Fruit fly (Drosophila melanogaster) Kc167 (cell line): Measurements from ENCODE around the gene Fuca.

Experiments used
- Myc ChIP-seq: fragments of >200 bp; optimal IDR thresholded peaks from 2 replicates; lab custom pipeline; 2017; ENCODE audit warnings: missing external identifiers
- Sin3A ChIP-seq: fragments of >200 bp; optimal IDR thresholded peaks from 2 replicates; lab custom pipeline; 2018; ENCODE audit warnings: missing external identifiers
- h ChIP-seq: fragments of >200 bp; optimal IDR thresholded peaks from 3 replicates; lab custom pipeline; 2018; ENCODE audit warnings: missing external identifiers
- insv ChIP-seq: fragments of >200 bp; optimal IDR thresholded peaks from 3 replicates; lab custom pipeline; 2018; ENCODE audit warnings: missing external identifiers
- psq ChIP-seq: fragments of >200 bp; optimal IDR thresholded peaks from 2 replicates; lab custom pipeline; 2017; ENCODE audit warnings: missing external identifiers
- ttk ChIP-seq: sonication (Bioruptor generic); optimal IDR thresholded peaks from 2 replicates; lab custom pipeline; 2017; ENCODE audit warnings: missing external identifiers

Gene Fuca

DNA sequence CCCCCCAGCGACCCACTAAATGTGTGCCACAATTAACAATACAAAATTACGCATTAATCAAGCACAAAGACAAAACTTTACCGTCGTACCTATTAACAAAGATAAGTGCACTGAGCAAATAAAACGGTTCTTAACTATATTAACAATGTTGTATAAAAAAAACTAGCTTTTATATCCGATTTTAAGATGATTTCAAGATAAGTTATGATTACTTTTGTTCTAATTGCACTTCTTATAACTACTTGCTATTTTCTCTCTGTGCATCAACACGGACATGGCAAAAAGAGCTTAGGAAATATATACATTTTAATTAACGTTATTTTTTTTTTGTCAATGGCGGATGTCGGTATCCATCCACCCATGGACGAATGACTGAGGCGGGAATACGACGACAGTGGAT, 13.6 kb upstream of the Fuca start:
- TF ChIP-seq Myc (lab: Kevin White, UChicago) (no peak), h (lab: Kevin White, UChicago) (no peak), insv (lab: Kevin White, UChicago) (no peak), ttk (lab: Kevin White, UChicago) (no peak), psq (lab: Kevin White, UChicago) (no peak), Sin3A (lab: Kevin White, UChicago) (no peak)

DNA sequence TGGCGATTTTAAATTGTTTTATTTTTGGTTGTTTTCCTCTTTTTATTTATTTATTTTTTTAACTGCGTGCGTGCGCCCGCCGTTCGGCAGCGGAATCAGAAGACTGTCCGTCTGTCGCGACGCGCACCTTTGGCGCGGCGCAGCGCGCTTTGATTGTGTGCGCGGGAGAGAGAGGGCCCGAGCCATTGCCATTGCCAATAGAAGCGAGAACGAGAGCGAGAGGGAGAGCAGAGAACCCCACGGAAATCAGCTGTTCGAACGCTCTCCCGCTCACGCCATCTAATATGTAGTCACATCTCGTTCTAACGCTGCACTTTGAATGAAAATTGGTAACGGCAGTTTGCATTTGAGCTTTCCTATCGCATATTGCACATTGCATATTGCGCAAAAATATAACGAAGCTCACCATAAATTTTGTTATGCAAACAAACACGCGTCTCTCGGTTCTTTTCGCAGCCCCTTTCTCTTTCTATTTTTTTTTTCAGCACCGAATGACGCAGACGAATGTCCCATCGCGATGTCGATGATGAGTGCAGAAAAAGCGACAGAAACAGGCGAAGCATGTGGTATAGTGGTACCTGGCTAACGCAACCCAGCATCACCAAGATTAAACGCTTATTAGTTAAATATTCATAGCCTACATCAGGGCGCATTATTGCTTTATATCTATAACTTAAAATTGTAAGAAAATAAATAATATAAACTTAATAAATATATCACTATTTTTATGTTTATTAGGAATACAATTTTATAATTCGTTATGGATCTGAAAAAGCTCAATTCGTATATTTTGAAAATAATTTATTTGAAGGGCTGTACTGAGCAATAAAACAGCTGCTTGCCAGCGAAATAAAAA, 12.1 kb upstream of the Fuca start:
- TF ChIP-seq Sin3A (lab: Kevin White, UChicago) (no peak), h (lab: Kevin White, UChicago) (no peak), insv (lab: Kevin White, UChicago) (no peak)

DNA sequence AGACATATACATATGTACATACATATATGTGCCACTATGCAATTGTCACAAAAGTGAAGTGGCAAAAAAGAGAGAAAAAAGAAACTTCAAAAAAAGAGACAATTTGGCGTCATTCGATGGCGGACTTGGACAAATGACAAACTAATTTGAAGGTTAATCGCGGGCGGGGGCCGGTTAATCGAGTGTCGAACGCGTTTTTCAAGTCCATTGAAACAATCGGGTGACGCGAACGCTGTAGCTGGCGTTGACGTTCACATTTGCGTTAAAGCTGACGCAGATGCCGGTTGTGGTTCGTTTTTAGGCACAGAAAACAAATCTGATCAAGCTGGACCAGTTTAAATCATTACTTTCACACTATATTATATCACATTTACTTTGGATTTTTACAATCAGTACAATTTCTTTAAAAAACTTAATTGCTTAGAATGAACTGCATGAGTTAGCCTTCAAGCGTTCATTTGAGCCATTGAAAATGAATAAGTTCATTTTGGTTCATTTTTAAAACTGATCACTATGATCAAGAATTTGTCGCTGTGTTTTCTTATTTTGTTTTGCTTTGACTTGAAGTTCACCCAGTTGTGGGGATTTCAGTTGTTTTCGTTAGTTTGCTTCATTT, 11.3 kb upstream of the Fuca start:
- TF ChIP-seq h (lab: Kevin White, UChicago) (no peak), psq (lab: Kevin White, UChicago) (no peak), Sin3A (lab: Kevin White, UChicago) (no peak), Myc (lab: Kevin White, UChicago) (no peak), ttk (lab: Kevin White, UChicago) (no peak), insv (lab: Kevin White, UChicago) (no peak)

DNA sequence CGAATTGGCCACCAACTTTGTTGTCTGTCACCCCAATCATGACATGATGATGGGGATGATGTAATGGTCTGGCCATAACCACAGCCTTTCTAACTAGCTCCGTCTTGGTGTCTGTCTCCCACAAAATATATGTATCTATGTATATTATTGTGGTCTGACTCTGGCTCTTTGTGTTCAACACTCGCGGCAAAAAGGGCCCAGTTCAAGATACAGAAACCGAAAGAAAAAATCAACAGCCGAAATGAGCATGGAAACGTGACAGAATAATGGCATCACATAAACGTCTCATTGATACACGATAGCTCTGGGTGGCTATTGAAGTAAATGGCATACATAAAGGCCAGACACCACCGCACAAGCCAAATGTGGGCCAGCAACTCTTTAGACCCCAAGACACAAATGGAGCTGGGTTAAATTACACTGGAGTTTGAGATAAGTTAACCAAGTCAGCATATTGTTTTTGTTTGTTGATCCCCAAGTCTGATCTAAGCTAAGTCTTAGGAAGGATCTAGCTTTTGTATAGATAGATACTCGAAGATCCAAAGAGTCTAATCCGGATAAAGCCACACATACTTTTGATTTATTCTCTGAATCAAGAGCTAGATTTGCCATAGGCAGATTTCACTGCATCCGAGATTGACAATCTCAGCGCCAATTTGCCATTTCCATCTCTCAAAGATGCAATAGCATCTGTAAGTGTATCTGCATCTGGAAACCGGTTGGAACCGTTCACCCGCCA, 9.7 kb upstream of the Fuca start:
- TF ChIP-seq psq (lab: Kevin White, UChicago), result no peak
- no peak for TF ChIP-seq Sin3A (lab: Kevin White, UChicago)
- TF ChIP-seq insv (lab: Kevin White, UChicago), result no peak
- no peak for TF ChIP-seq Myc (lab: Kevin White, UChicago)
- no peak for TF ChIP-seq ttk (lab: Kevin White, UChicago)
- TF ChIP-seq h (lab: Kevin White, UChicago), result no peak

DNA sequence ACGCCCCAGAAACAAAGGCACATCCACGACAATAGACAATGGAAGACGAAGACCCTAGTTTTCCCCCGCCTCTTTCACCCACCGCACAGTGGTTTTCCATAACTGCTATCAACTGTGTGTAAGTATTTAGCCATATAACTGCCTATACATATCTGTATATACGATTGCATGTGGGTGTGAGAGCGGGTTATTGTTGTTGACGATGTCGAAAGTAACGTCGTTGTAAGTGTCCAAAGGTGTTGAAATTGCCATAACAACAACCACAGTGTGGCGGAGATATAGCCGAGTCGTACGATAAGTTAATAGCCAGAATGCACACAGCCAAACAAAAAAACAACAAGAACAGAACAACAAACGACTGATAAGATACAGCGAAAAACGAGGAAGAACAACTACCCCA, 8.8 kb upstream of the Fuca start:
- TF ChIP-seq ttk (lab: Kevin White, UChicago) (no peak), h (lab: Kevin White, UChicago) (no peak)

DNA sequence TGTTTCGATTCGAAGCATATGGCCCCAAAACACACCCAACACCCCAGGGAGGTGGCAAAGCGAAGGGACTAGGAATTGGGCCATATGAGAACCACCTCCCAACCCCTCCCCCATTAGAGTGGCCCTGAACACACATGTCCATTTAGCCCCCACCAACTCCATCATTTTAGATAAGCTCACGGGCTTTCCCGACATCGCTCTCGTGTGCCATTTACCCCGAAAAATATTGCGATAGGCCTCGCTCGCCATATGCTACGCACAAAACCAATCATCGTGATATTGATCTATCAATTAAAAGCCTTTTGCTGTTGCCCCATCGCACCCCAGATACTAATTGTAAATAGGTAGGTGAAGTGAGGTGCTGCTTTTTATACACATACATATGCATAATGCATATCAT, 7.9 kb upstream of the Fuca start:
- TF ChIP-seq ttk (lab: Kevin White, UChicago) (no peak), h (lab: Kevin White, UChicago) (no peak), psq (lab: Kevin White, UChicago) (no peak), Myc (lab: Kevin White, UChicago) (no peak), Sin3A (lab: Kevin White, UChicago) (no peak), insv (lab: Kevin White, UChicago) (no peak)

DNA sequence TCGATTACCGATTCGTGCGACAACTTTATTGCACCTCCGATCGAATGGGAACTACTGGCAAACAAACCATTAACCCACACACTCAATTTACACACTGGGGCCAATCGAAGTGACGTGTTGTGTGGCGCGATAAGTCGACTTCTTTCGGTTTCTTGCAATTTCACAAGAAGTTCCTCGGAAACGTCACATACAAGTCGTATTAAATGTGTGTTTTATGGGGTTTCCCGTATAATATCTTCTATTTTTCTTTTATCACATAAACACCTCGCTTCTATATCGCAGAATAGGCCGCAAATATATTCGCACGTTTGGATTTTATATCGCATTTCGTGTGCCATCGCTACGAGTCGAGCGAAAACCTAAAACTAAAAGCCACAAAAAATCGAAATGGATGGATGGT, 7.2 kb upstream of the Fuca start:
- TF ChIP-seq psq (lab: Kevin White, UChicago) (no peak), Myc (lab: Kevin White, UChicago) (no peak), Sin3A (lab: Kevin White, UChicago) (no peak), insv (lab: Kevin White, UChicago) (no peak), h (lab: Kevin White, UChicago) (no peak)

DNA sequence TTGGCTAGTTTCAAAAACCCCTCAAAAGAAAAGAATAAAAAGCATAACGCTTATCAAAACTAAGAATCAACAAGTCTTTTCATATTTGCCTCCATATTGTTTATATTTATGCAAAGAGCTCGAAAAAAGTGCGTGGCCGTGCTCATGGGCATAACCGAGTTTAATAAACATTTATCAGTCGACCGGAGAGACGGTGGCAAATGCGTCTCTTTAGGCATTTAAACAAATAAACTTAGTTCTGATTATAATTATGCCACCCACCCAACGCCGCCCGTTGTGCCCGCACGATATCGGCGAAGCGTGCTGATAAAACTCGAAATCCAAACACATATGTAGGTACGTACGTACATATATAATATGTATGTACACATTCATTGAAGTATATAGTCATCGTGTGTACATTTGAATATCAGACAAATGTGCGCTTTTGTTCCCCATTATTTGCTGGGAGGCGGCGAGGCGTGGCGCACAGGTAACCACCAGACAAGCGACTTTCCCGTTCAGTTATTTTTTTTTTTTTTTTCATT, 5.9 kb upstream of the Fuca start:
- TF ChIP-seq Myc (lab: Kevin White, UChicago) (no peak), psq (lab: Kevin White, UChicago) (no peak), h (lab: Kevin White, UChicago) (no peak), Sin3A (lab: Kevin White, UChicago) (no peak), insv (lab: Kevin White, UChicago) (no peak)

DNA sequence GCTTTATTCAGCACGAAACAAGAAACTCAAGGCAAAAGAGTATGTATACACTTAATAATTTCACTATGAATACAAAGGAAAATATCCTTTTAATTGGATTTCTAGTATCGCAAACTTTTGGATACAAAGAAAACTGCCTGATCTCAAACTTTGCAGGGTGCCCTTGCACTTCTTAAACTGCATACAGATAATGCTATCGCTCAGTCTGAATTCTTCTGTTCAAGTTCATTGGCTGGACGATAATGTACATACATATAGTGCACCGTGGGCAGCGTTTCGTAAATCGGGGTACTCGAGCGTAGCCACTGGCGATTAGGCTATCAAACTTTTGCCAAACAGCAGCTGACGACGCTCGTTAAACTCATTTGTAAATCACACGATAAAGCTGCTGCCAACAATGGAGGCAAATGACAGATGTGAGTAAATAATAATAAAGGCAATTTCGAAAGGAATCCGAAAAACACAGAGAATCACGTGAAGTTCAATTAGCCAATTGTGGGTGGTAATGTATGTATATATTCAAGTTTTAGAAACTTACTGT, 4.2 kb upstream of the Fuca start:
- TF ChIP-seq Sin3A (lab: Kevin White, UChicago) (no peak), psq (lab: Kevin White, UChicago) (no peak), insv (lab: Kevin White, UChicago) (no peak), h (lab: Kevin White, UChicago) (no peak), Myc (lab: Kevin White, UChicago) (no peak), ttk (lab: Kevin White, UChicago) (no peak)

DNA sequence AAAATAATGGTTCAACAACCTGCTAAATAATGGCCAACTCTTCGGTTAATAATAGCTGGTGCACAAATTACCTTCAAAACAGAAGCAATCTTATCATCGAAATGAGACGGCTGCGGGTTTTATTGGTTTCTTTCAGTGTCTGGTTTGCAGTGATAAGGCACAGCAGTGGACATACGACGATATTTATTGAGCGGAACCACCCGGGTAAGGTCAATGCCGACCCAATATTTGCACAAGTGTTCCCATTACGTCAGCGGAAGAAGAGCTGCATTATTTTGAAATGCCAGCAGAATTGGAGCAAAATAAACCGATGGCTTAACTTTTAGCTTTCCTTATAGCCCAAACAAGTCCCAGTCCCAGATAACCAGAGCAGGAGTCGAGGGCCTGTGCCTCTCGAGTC, 3.3 kb upstream of the Fuca start:
- TF ChIP-seq psq (lab: Kevin White, UChicago), result no peak
- TF ChIP-seq h (lab: Kevin White, UChicago), result no peak
- TF ChIP-seq ttk (lab: Kevin White, UChicago), result no peak
- TF ChIP-seq insv (lab: Kevin White, UChicago), result no peak
- no peak for TF ChIP-seq Sin3A (lab: Kevin White, UChicago)
- no peak for TF ChIP-seq Myc (lab: Kevin White, UChicago)

DNA sequence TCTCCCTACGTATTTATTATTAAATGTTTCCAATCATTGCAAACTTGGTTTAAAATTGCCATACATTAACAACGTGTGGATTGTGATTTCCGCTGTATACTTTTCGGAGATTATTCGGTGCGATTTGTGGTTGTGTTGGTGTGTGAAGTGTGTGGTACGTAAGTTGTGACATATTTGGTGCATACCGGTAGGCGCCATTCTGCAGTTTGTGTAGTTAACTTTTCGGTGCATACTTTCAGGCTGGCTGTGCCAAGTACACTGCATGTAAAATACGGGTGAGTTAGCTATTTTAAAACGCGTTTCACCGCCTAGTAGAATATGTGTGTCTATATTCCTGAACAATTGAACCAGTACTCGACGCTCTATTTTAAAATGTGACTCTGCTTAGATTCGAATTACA, 773 bp upstream of the Fuca start:
- no peak for TF ChIP-seq Sin3A (lab: Kevin White, UChicago)
- no peak for TF ChIP-seq insv (lab: Kevin White, UChicago)
- no peak for TF ChIP-seq psq (lab: Kevin White, UChicago)
